Worm (Caenorhabditis elegans) whole organism, L4/young adult: Measurements from ENCODE around the gene str-130.

Source experiments
- W03F9.2 ChIP-seq: fragments of 150-350 bp; optimal IDR thresholded peaks from 2 replicates; lab custom pipeline; 2014; ENCODE audit warnings: missing biosample characterization, missing genetic modification characterization
- dao-5 ChIP-seq: sonication (generic microtip); optimal IDR thresholded peaks from 2 replicates; lab custom pipeline; 2016; ENCODE audit warnings: missing genotype, missing genetic modification characterization, moderate library complexity, missing compliant biosample characterization
- him-1 ChIP-seq: sonication (generic microtip); optimal IDR thresholded peaks from 2 replicates; lab custom pipeline; 2016; ENCODE audit warnings: missing genotype, missing genetic modification reagents, missing genetic modification characterization, missing compliant biosample characterization

DNA sequence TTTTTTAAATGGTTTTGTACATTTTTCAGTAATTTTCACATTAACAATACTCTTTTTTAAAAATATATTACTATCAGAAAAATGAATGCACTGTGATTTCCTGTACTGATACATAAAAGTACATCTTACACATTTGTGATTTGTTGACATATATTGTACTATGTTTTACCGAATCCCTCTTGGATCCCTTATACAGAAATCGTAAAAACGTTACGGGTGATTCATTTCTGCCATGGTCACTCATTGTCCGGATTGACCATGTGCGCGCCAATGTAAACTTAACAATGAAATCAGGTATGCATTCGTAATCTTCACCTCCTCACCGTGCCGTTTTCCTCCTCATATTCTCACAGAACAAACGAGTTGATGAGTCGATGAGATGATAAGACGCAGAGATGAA lies 36.4 kb downstream of the str-130 start, which contains the start of gene ZC513.2:
- TF ChIP-seq dao-5 (tag; lab: Kevin White, UChicago) = no peak
- TF ChIP-seq him-1 = no peak
- TF ChIP-seq W03F9.2 = no peak
